Worm (Caenorhabditis elegans) whole organism, young adult: ENCODE results near the gene twk-10.
A peak's percentile ranks its signal among the peaks of the same experiment; 100 is the strongest.

ENCODE experiments used
- B0336.3 ChIP-seq: fragments of 200-800 bp; sonication (Bioruptor generic); IDR thresholded peaks from 2 replicates; pipeline ENCODE4 v1.3.6; 2022; ENCODE audit warnings: missing genetic modification characterization, missing compliant biosample characterization
- F33H1.4 ChIP-seq: fragments of 200-800 bp; sonication (Bioruptor generic); IDR thresholded peaks from 2 replicates; pipeline ENCODE4 v1.3.6; 2022; ENCODE audit warnings: missing genetic modification reagents, missing genetic modification characterization, missing compliant biosample characterization
- F39B2.1 ChIP-seq: fragments of 200-800 bp; sonication (Bioruptor generic); IDR thresholded peaks from 2 replicates; pipeline ENCODE4 v1.3.6; 2022; ENCODE audit warnings: missing genetic modification reagents, missing genetic modification characterization, missing compliant biosample characterization
- F55B11.4 ChIP-seq: sonication (generic microtip); optimal IDR thresholded peaks from 2 replicates; lab custom pipeline; 2016; ENCODE audit warnings: missing compliant biosample characterization, missing genetic modification characterization, borderline replicate concordance; ENCODE audit not compliant: insufficient read depth
- F57A8.1 ChIP-seq: fragments of 200-800 bp; sonication (Bioruptor generic); optimal IDR thresholded peaks from 2 replicates; lab custom pipeline; 2018; ENCODE audit warnings: mild to moderate bottlenecking, missing genetic modification characterization, moderate library complexity, missing compliant biosample characterization
- F57C9.4 ChIP-seq: sonication (generic microtip); optimal IDR thresholded peaks from 2 replicates; lab custom pipeline; 2017; ENCODE audit warnings: mild to moderate bottlenecking, missing genetic modification characterization, missing compliant biosample characterization
- T07F8.4 ChIP-seq: sonication (generic microtip); optimal IDR thresholded peaks from 2 replicates; lab custom pipeline; 2016; ENCODE audit warnings: mild to moderate bottlenecking, missing genetic modification characterization, moderate library complexity, missing compliant biosample characterization
- Y79H2A.3 ChIP-seq: fragments of 200-800 bp; sonication (Bioruptor generic); conservative IDR thresholded peaks from 2 replicates; pipeline ENCODE4 v1.3.6; 2022; ENCODE audit warnings: missing genetic modification reagents, missing genetic modification characterization, missing compliant biosample characterization
- Y95B8A.8 ChIP-seq: fragments of 200-800 bp; sonication (Bioruptor generic); IDR thresholded peaks from 2 replicates; pipeline ENCODE4 v1.3.6; 2022; ENCODE audit warnings: missing genetic modification reagents, missing genetic modification characterization, missing compliant biosample characterization
- aptf-3 ChIP-seq: fragments of 200-800 bp; sonication (Bioruptor generic); IDR thresholded peaks from 2 replicates; pipeline ENCODE4 v1.3.6; 2022; ENCODE audit warnings: missing genetic modification characterization, missing compliant biosample characterization
- atf-7 ChIP-seq: sonication (generic microtip); optimal IDR thresholded peaks from 2 replicates; lab custom pipeline; 2017; ENCODE audit warnings: mild to moderate bottlenecking, missing genetic modification characterization, missing compliant biosample characterization
- athp-1 ChIP-seq: sonication (generic microtip); optimal IDR thresholded peaks from 2 replicates; lab custom pipeline; 2017; ENCODE audit warnings: mild to moderate bottlenecking, missing genetic modification characterization, missing compliant biosample characterization
- attf-3 ChIP-seq: fragments of 200-800 bp; sonication (Bioruptor generic); conservative IDR thresholded peaks from 2 replicates; pipeline ENCODE4 v1.3.6; 2022; ENCODE audit warnings: missing genetic modification reagents, missing genetic modification characterization, missing compliant biosample characterization
- attf-6 ChIP-seq: fragments of 200-800 bp; sonication (Bioruptor generic); IDR thresholded peaks from 2 replicates; pipeline ENCODE4 v1.3.6; 2022; ENCODE audit warnings: missing genetic modification reagents, missing genetic modification characterization, missing compliant biosample characterization
- bed-1 ChIP-seq: fragments of 200-800 bp; sonication (Bioruptor generic); IDR thresholded peaks from 2 replicates; pipeline ENCODE4 v1.3.6; 2022; ENCODE audit warnings: missing genetic modification reagents, missing genetic modification characterization, missing compliant biosample characterization
- bed-2 ChIP-seq: fragments of 200-800 bp; sonication (Bioruptor generic); IDR thresholded peaks from 2 replicates; pipeline ENCODE4 v1.3.6; 2022; ENCODE audit warnings: missing genetic modification reagents, missing genetic modification characterization, missing compliant biosample characterization
- ccch-3 ChIP-seq: fragments of 200-800 bp; sonication (Bioruptor generic); optimal IDR thresholded peaks from 2 replicates; lab custom pipeline; 2018; ENCODE audit warnings: mild to moderate bottlenecking, missing genetic modification characterization, missing compliant biosample characterization
- ceh-79 ChIP-seq: sonication (generic microtip); optimal IDR thresholded peaks from 2 replicates; lab custom pipeline; 2017; ENCODE audit warnings: mild to moderate bottlenecking, missing genetic modification characterization, missing compliant biosample characterization
- dpff-1 ChIP-seq: sonication (generic microtip); optimal IDR thresholded peaks from 2 replicates; lab custom pipeline; 2017; ENCODE audit warnings: mild to moderate bottlenecking, missing genetic modification characterization, missing compliant biosample characterization
- efl-1 ChIP-seq: fragments of 150-350 bp; optimal IDR thresholded peaks from 2 replicates; lab custom pipeline; 2014; ENCODE audit warnings: missing biosample characterization, missing genetic modification reagents, missing genetic modification characterization
- ets-4 ChIP-seq: fragments of 200-800 bp; sonication (Bioruptor generic); optimal IDR thresholded peaks from 2 replicates; lab custom pipeline; 2018; ENCODE audit warnings: mild to moderate bottlenecking, missing genetic modification characterization, missing compliant biosample characterization
- fkh-3 ChIP-seq: sonication (generic microtip); optimal IDR thresholded peaks from 2 replicates; lab custom pipeline; 2016; ENCODE audit warnings: mild to moderate bottlenecking, missing genetic modification characterization, missing compliant biosample characterization
- him-1 ChIP-seq: sonication (generic microtip); optimal IDR thresholded peaks from 2 replicates; lab custom pipeline; 2016; ENCODE audit warnings: missing genotype, missing genetic modification reagents, missing genetic modification characterization, missing compliant biosample characterization
- hlh-12 ChIP-seq: sonication (generic microtip); optimal IDR thresholded peaks from 2 replicates; lab custom pipeline; 2016; ENCODE audit warnings: missing genetic modification characterization, missing compliant biosample characterization
- let-607 ChIP-seq, 2 experiments: fragments of 200-800 bp in 1 of 2; sonication (Bioruptor generic) in 1 of 2; sonication (generic microtip) in 1 of 2; optimal IDR thresholded peaks; 2 replicates each; lab custom pipeline; 2016 to 2018; ENCODE audit warnings: mild to moderate bottlenecking in 2 of 2, missing compliant biosample characterization in 2 of 2, missing genetic modification characterization in 2 of 2, moderate library complexity in 2 of 2, missing genotype in 1 of 2
- lin-26 ChIP-seq: fragments of 200-800 bp; sonication (Bioruptor generic); IDR thresholded peaks from 2 replicates; pipeline ENCODE4 v1.3.6; 2022; ENCODE audit warnings: missing genetic modification reagents, missing genetic modification characterization, missing compliant biosample characterization
- lin-35 ChIP-seq, 3 experiments: fragments of 150-350 bp in 2 of 3; sonication (generic microtip) in 1 of 3; optimal IDR thresholded peaks; 2 replicates each; lab custom pipeline; 2014 to 2018; ENCODE audit warnings: missing biosample characterization in 3 of 3, missing genetic modification characterization in 3 of 3, missing genetic modification reagents in 3 of 3
- lin-54 ChIP-seq: fragments of 200-800 bp; sonication (Bioruptor generic); optimal IDR thresholded peaks from 2 replicates; lab custom pipeline; 2018; ENCODE audit warnings: mild to moderate bottlenecking, missing genetic modification characterization, missing compliant biosample characterization
- madf-3 ChIP-seq: fragments of 200-800 bp; sonication (Bioruptor generic); IDR thresholded peaks from 2 replicates; pipeline ENCODE4 v1.3.6; 2022; ENCODE audit warnings: missing genetic modification reagents, missing genetic modification characterization, missing compliant biosample characterization
- madf-6 ChIP-seq: fragments of 200-800 bp; sonication (Bioruptor generic); IDR thresholded peaks from 2 replicates; pipeline ENCODE4 v1.3.6; 2022; ENCODE audit warnings: missing genetic modification reagents, missing genetic modification characterization, missing compliant biosample characterization
- mel-28 ChIP-seq: sonication (generic microtip); optimal IDR thresholded peaks from 2 replicates; lab custom pipeline; 2016; ENCODE audit warnings: borderline replicate concordance, mild to moderate bottlenecking, missing genetic modification characterization, missing compliant biosample characterization
- mxl-1 ChIP-seq: sonication (generic microtip); optimal IDR thresholded peaks from 2 replicates; lab custom pipeline; 2016; ENCODE audit warnings: missing genetic modification characterization, missing compliant biosample characterization
- nfya-2 ChIP-seq: fragments of 200-800 bp; sonication (Bioruptor generic); IDR thresholded peaks from 2 replicates; pipeline ENCODE4 v1.3.6; 2022; ENCODE audit warnings: missing genetic modification reagents, missing genetic modification characterization, missing compliant biosample characterization
- nfyb-1 ChIP-seq: fragments of 200-800 bp; sonication (Bioruptor generic); IDR thresholded peaks from 2 replicates; pipeline ENCODE4 v1.3.6; 2022; ENCODE audit warnings: missing genetic modification reagents, missing genetic modification characterization, missing compliant biosample characterization
- nhr-27 ChIP-seq: fragments of 200-800 bp; sonication (Bioruptor generic); optimal IDR thresholded peaks from 2 replicates; lab custom pipeline; 2018; ENCODE audit warnings: mild to moderate bottlenecking, missing genetic modification characterization, moderate library complexity, missing compliant biosample characterization
- nhr-80 ChIP-seq: sonication (generic microtip); optimal IDR thresholded peaks from 2 replicates; lab custom pipeline; 2016; ENCODE audit warnings: missing genetic modification characterization, missing compliant biosample characterization
- rec-8 ChIP-seq, 2 experiments: sonication (generic microtip); optimal IDR thresholded peaks; 2 replicates each; lab custom pipeline; 2016; ENCODE audit warnings: mild to moderate bottlenecking in 2 of 2, missing genetic modification characterization in 2 of 2, missing genetic modification reagents in 2 of 2, missing genotype in 2 of 2, missing biosample characterization in 1 of 2, missing compliant biosample characterization in 1 of 2, moderate library complexity in 1 of 2
- sdz-38 ChIP-seq: sonication (generic microtip); optimal IDR thresholded peaks from 2 replicates; lab custom pipeline; 2016; ENCODE audit warnings: missing genotype, missing genetic modification characterization, missing compliant biosample characterization
- sea-2 ChIP-seq: fragments of 200-800 bp; sonication (Bioruptor generic); IDR thresholded peaks from 2 replicates; pipeline ENCODE4 v1.3.6; 2022; ENCODE audit warnings: missing genetic modification characterization, missing compliant biosample characterization
- snpc-3.4 ChIP-seq: sonication (generic microtip); optimal IDR thresholded peaks from 2 replicates; lab custom pipeline; 2017; ENCODE audit warnings: missing genetic modification characterization, mild to moderate bottlenecking, missing compliant biosample characterization, antibody characterized with exemption, moderate library complexity, missing genotype, missing genetic modification reagents
- sptf-2 ChIP-seq: fragments of 200-800 bp; sonication (Bioruptor generic); optimal IDR thresholded peaks from 2 replicates; lab custom pipeline; 2018; ENCODE audit warnings: mild to moderate bottlenecking, missing genetic modification characterization, missing compliant biosample characterization
- unc-130 ChIP-seq: sonication (generic microtip); optimal IDR thresholded peaks from 2 replicates; lab custom pipeline; 2016; ENCODE audit warnings: missing genetic modification reagents, missing genetic modification characterization, missing compliant biosample characterization
- xnd-1 ChIP-seq: sonication (generic microtip); optimal IDR thresholded peaks from 2 replicates; lab custom pipeline; 2016; ENCODE audit warnings: missing genotype, missing genetic modification reagents, missing genetic modification characterization, missing compliant biosample characterization
- ztf-22 ChIP-seq: fragments of 200-800 bp; sonication (Bioruptor generic); optimal IDR thresholded peaks from 2 replicates; lab custom pipeline; 2018; ENCODE audit warnings: mild to moderate bottlenecking, missing genetic modification characterization, moderate library complexity, missing compliant biosample characterization

Gene twk-10

DNA sequence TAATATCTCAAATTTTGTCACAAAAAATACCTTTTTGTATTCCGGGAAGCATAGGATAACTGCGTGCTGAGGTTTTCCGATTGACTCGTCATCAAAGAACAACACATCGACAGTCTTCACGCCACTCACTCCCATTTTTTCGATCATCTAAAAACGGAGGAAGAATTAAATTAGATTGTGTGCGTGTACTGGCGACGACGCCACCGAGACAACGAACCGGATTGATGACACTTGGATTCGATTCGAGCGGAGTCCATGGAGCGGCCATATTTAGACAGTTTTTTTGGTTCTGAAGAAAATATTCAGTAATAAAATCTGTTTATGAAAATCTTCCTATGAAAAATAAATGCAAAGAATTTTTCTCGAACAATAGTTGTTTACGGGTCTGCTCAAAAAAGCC lies 41.0 kb upstream of the twk-10 start, which contains the start of gene ubh-1:
Gene ubh-1, minus strand, starts transcription at position 289 of the 400 bp plus-strand sequence.
- TF ChIP-seq let-607 (tag; optimal IDR thresholded peaks at IDR 0.05; lab: Kevin White, UChicago) (no peak), nfyb-1 (GFP tag; lab: Robert Waterston, UW) (0 out of 2 replicates have a peak, but pooled peaks have one; percentile 10)
- TF ChIP-seq, all 124 proteins: peak for 1

DNA sequence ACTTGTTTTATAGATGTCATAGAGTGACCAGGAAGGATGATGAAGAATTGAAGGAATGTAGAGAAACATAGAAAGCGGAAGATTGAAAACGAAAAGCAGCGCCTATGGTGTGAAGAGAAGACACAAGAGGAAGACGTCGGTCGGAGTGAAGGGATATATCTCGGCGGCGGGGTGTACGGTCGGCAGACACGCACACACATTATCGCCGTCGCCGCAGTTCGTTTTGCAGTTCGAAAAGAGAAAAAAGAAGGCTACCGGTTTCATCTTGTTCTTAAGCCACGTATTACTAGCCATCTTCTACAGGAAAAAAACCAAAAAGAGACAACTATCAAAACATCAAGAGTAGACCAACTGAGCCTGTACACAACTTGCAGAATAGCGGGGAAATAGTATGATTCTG lies 38.8 kb upstream of the twk-10 start:
- peak in 1 of 2 experiments; percentile 87 for TF ChIP-seq let-607 (tag; optimal IDR thresholded peaks at IDR 0.05; lab: Kevin White, UChicago)
- no peak for TF ChIP-seq attf-3 (GFP tag; lab: Robert Waterston, UW)
- TF ChIP-seq, all 124 proteins: peak for 1

DNA sequence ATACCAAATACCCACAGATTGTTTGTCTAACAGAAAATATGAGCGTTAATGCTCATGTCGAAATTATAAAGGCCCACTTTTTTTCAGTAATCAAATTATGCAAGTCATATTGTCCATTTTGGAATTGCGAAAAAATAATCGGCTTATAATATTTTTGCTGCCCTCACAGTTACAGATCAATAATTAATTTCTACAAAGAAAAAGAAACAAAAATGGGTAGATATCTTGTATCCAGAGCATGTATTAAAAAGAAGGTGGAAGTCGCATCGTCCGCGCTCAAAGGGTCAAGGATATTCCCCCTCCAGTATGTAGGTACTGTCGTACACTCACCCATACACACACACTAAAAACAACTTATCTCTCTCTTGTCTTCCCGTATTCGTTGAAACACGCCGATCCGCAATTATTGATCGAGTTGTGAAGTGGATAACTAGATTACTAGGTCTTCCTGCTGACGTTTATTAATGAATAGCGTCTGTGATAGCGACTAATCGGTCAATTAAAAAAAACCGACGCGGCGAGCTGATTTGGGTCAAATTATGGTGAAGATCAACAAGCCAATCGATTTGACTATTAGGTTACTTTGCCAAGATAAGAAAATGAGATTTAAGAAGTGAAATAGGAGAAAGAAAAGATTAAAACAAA lies 38.2 kb upstream of the twk-10 start:
- no peak for TF ChIP-seq him-1 (tag; lab: Kevin White, UChicago)
- TF ChIP-seq attf-6 = no peak
- TF ChIP-seq Y79H2A.3 (GFP tag; lab: Robert Waterston, UW) = no peak
- TF ChIP-seq sdz-38 (tag; lab: Kevin White, UChicago) = no peak
- TF ChIP-seq F57A8.1 (GFP tag; lab: Kevin White, UChicago) = no peak
- no peak for TF ChIP-seq nfya-2 (GFP tag; lab: Robert Waterston, UW)
- no peak for TF ChIP-seq bed-2
- no peak for TF ChIP-seq fkh-3 (tag; lab: Kevin White, UChicago)
- TF ChIP-seq sptf-2 (GFP tag; lab: Kevin White, UChicago) = no peak
- no peak for TF ChIP-seq F39B2.1 (GFP tag; lab: Robert Waterston, UW)
- no peak for TF ChIP-seq nhr-80
- no peak for TF ChIP-seq F55B11.4
- TF ChIP-seq lin-26 = no peak
- TF ChIP-seq F33H1.4 (GFP tag; lab: Robert Waterston, UW) = no peak
- no peak for TF ChIP-seq sea-2 (GFP tag; lab: Robert Waterston, UW)
- TF ChIP-seq ceh-79 (tag; lab: Kevin White, UChicago) = no peak
- no peak for TF ChIP-seq rec-8 (tag; optimal IDR thresholded peaks at IDR 0.05; lab: Kevin White, UChicago)
- no peak for TF ChIP-seq mxl-1 (tag; lab: Kevin White, UChicago)
- TF ChIP-seq xnd-1 (tag; lab: Kevin White, UChicago) = no peak
- TF ChIP-seq F57C9.4 (tag; lab: Kevin White, UChicago) = no peak

DNA sequence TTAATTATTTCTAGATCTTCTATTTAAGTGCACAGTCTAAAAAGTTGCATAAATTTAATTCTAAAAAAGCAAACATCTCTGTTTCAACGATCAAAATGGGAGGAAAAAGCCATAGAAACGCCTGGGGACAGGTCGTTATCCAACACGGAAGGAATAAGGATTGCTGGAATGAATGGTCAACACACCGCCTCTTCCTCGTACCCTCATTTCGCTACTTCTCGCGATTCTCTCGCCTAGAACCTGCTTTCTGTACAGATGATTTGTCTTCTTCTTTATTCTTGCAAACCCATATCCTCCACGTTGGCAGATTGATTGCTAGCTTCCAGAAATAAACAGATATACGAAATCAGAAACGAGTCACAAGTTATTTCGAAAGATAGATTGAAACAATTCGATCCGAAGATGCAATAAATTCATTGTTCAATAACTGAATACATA lies 37.2 kb upstream of the twk-10 start, which contains the start of gene dpy-11:
Gene dpy-11, minus strand, starts transcription at position 354 of the 438 bp plus-strand sequence.
- TF ChIP-seq snpc-3.4 (tag; lab: Kevin White, UChicago) (no peak), dpff-1 (tag; lab: Kevin White, UChicago) (peak; percentile 21), ztf-22 (peak; percentile 19), madf-6 (peak; percentile 61), aptf-3 (GFP tag; lab: Robert Waterston, UW) (0 out of 2 replicates have a peak, but pooled peaks have one; percentile 80), Y95B8A.8 (GFP tag; lab: Robert Waterston, UW) (no peak), atf-7 (tag; lab: Kevin White, UChicago) (peak; percentile 55), bed-1 (GFP tag; lab: Robert Waterston, UW) (0 out of 2 replicates have a peak, but pooled peaks have one; percentile 80), hlh-12 (no peak), mel-28 (tag; lab: Kevin White, UChicago) (no peak), T07F8.4 (tag; lab: Kevin White, UChicago) (no peak), B0336.3 (GFP tag; lab: Robert Waterston, UW) (peak; percentile 92), nfyb-1 (GFP tag; lab: Robert Waterston, UW) (peak; percentile 22; the same call in 1 of the 2 replicates), unc-130 (GFP tag; lab: Kevin White, UChicago) (peak; percentile 47), lin-54 (GFP tag; lab: Kevin White, UChicago) (peak; percentile 28), lin-35 (GFP tag; optimal IDR thresholded peaks at IDR 0.05; lab: Kevin White, UChicago) (peak in 1 of 3 experiments; percentile 59), ccch-3 (GFP tag; lab: Kevin White, UChicago) (no peak), nhr-27 (tag; lab: Kevin White, UChicago) (no peak), madf-3 (peak; percentile 80), efl-1 (GFP tag; lab: Kevin White, UChicago) (no peak), athp-1 (peak; percentile 32), ets-4 (GFP tag; lab: Kevin White, UChicago) (peak; percentile 30)
